Worm (Caenorhabditis elegans): ENCODE data around the gene fkh-5.

- no peak for TF ChIP-seq scrt-1 (GFP tag; IDR thresholded peaks at IDR 0.05)
- no peak for TF ChIP-seq ets-7 (tag; optimal IDR thresholded peaks at IDR 0.05)
- no peak for TF ChIP-seq pes-1 (GFP tag; IDR thresholded peaks at IDR 0.05)
Measured at ce11 chrIII:4808089-4808488, 36.4 kb upstream of the fkh-5 start.

Data from whole organism, early embryonic.